Fruit fly (Drosophila melanogaster) whole organism, prepupa: ENCODE measurements around the gene CG33689.

Source experiments
- CG3032 ChIP-seq: fragments of 200-800 bp; optimal IDR thresholded peaks from 2 replicates; lab custom pipeline; 2019; ENCODE audit warnings: missing biosample characterization, mild to moderate bottlenecking, missing genetic modification characterization, moderate library complexity
- CG3919 ChIP-seq: fragments of 200-800 bp; sonication (Bioruptor generic); optimal IDR thresholded peaks from 3 replicates; lab custom pipeline; 2016; ENCODE audit warnings: missing biosample characterization, missing genetic modification characterization
- CG9139 ChIP-seq: fragments of 200-800 bp; sonication (Bioruptor generic); optimal IDR thresholded peaks from 3 replicates; lab custom pipeline; 2017; ENCODE audit warnings: missing biosample characterization, mild to moderate bottlenecking, missing genetic modification characterization
- Gug ChIP-seq: fragments of 200-800 bp; sonication (Bioruptor generic); IDR thresholded peaks from 2 replicates; pipeline ENCODE4 v1.3.6; 2022; ENCODE audit warnings: missing biosample characterization, missing genetic modification characterization
- Smox ChIP-seq: fragments of 200-800 bp; sonication (Bioruptor generic); optimal IDR thresholded peaks from 3 replicates; lab custom pipeline; 2016; ENCODE audit warnings: missing biosample characterization, missing genetic modification characterization
- acj6 ChIP-seq: fragments of 200-800 bp; sonication (Bioruptor generic); optimal IDR thresholded peaks from 3 replicates; lab custom pipeline; 2016; ENCODE audit warnings: missing biosample characterization, missing genetic modification characterization
- cyc ChIP-seq: fragments of 200-800 bp; sonication (Bioruptor generic); optimal IDR thresholded peaks from 3 replicates; lab custom pipeline; 2016; ENCODE audit warnings: missing biosample characterization, missing genetic modification characterization
- fd59A ChIP-seq: fragments of 200-800 bp; sonication (Bioruptor generic); optimal IDR thresholded peaks from 2 replicates; lab custom pipeline; 2017; ENCODE audit warnings: missing biosample characterization, mild to moderate bottlenecking, missing genetic modification characterization, missing genetic modification reagents
- net ChIP-seq: fragments of 200-800 bp; sonication (Bioruptor generic); optimal IDR thresholded peaks from 3 replicates; lab custom pipeline; 2016; ENCODE audit warnings: missing biosample characterization, missing genetic modification characterization
- vri ChIP-seq: fragments of 200-800 bp; sonication (Bioruptor generic); optimal IDR thresholded peaks from 3 replicates; lab custom pipeline; 2016; ENCODE audit warnings: missing biosample characterization, mild to moderate bottlenecking, missing genetic modification characterization

DNA sequence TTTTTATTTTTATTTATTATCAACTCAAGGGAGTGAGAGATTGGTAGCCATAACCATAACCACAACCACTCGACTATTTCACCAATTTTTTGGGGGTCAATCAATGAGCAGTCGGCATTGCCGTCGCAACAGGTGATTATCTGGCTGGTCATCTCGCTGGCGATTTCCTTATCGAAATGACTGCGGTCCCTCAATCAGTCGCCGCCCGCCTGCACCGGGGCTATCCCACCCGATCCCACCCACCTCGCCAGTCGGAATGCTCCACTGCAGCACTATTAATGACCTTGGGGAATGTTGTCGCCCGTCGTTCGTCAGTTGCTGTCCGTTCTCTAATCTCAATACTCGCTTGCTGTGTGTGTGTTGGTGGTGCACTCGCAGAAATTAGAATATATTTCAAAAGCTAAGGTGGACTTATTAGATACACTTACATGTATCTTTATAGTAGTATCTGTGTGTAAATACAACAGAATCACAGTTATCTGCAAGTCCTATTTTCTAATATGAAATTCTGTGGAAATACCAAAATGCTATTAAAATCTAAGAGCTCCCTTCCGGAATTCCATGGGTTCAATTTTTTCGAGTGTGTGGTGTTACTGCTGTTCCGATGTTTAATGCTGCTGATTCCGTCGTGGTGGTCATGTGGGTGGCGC is 39.5 kb upstream of the CG33689 start:
- no peak for TF ChIP-seq fd59A (GFP tag; lab: Kevin White, UChicago)
- peak; percentile 39 for TF ChIP-seq acj6 (GFP tag; lab: Kevin White, UChicago)
- TF ChIP-seq CG9139 (GFP tag; lab: Kevin White, UChicago): no peak
- TF ChIP-seq Gug (GFP tag; lab: Robert Waterston, UW): 0 out of 2 replicates have a peak, but pooled peaks have one; percentile 17
- TF ChIP-seq CG3032 (tag; lab: Kevin White, UChicago): peak; percentile 22
- TF ChIP-seq Smox (GFP tag; lab: Kevin White, UChicago): peak; percentile 32
- TF ChIP-seq vri (GFP tag; lab: Kevin White, UChicago): no peak
- peak; percentile 27 for TF ChIP-seq net (GFP tag; lab: Kevin White, UChicago)
- no peak for TF ChIP-seq cyc (GFP tag; lab: Kevin White, UChicago)
- TF ChIP-seq CG3919 (GFP tag; lab: Kevin White, UChicago): peak; percentile 22
